Worm (Caenorhabditis elegans) whole organism, L1 larva: ENCODE measurements around the gene vps-24.

Experiments
- C04F5.9 ChIP-seq: sonication (generic microtip); optimal IDR thresholded peaks from 2 replicates; lab custom pipeline; 2016; ENCODE audit warnings: missing genetic modification characterization, missing compliant biosample characterization
- C16A3.4 ChIP-seq: fragments of 150-350 bp; optimal IDR thresholded peaks from 2 replicates; lab custom pipeline; 2014; ENCODE audit warnings: missing biosample characterization, missing genetic modification characterization
- F16B12.6 ChIP-seq: fragments of 150-350 bp; optimal IDR thresholded peaks from 2 replicates; lab custom pipeline; 2014; ENCODE audit warnings: missing biosample characterization, missing genetic modification characterization
- Y116A8C.19 ChIP-seq: sonication (generic microtip); optimal IDR thresholded peaks from 2 replicates; lab custom pipeline; 2016; ENCODE audit warnings: missing compliant biosample characterization, missing genetic modification characterization, borderline replicate concordance
- ama-1 ChIP-seq: fragments of 150-350 bp; optimal IDR thresholded peaks from 2 replicates; lab custom pipeline; 2014
- blmp-1 ChIP-seq: fragments of 150-350 bp; optimal IDR thresholded peaks from 2 replicates; lab custom pipeline; 2014; ENCODE audit warnings: missing biosample characterization, missing genetic modification characterization
- ceh-63 ChIP-seq: fragments of 200-800 bp; sonication (Bioruptor generic); optimal IDR thresholded peaks from 2 replicates; lab custom pipeline; 2018; ENCODE audit warnings: mild to moderate bottlenecking, missing genetic modification characterization, missing compliant biosample characterization
- ceh-8 ChIP-seq: fragments of 200-800 bp; sonication (Bioruptor generic); optimal IDR thresholded peaks from 2 replicates; lab custom pipeline; 2018; ENCODE audit warnings: mild to moderate bottlenecking, missing genetic modification characterization, moderate library complexity, missing compliant biosample characterization
- ceh-82 ChIP-seq, 3 experiments: fragments of 150-350 bp in 1 of 3; sonication (generic microtip) in 2 of 3; optimal IDR thresholded peaks; 2 replicates each; lab custom pipeline; 2014 to 2017; ENCODE audit warnings: missing biosample characterization in 3 of 3, missing genetic modification characterization in 3 of 3
- ceh-90 ChIP-seq: sonication (generic microtip); optimal IDR thresholded peaks from 2 replicates; lab custom pipeline; 2016; ENCODE audit warnings: missing genetic modification characterization, missing compliant biosample characterization
- dpl-1 ChIP-seq, 3 experiments: fragments of 150-350 bp in 2 of 3; sonication (generic microtip) in 1 of 3; optimal IDR thresholded peaks; 2 replicates each; lab custom pipeline; 2014 to 2017; ENCODE audit warnings: missing biosample characterization in 3 of 3, missing genetic modification characterization in 3 of 3, missing genetic modification reagents in 3 of 3
- dsc-1 ChIP-seq: sonication (generic microtip); optimal IDR thresholded peaks from 2 replicates; lab custom pipeline; 2016; ENCODE audit warnings: mild to moderate bottlenecking, missing genetic modification characterization, missing compliant biosample characterization
- elt-3 ChIP-seq, 6 experiments: fragments of 150-350 bp in 1 of 6; sonication (generic microtip); optimal IDR thresholded peaks; 2 replicates each; lab custom pipeline; 2017 to 2018; ENCODE audit warnings: missing biosample characterization in 6 of 6, missing genetic modification characterization in 6 of 6, inconsistent platforms in 1 of 6
- ets-5 ChIP-seq: fragments of 200-800 bp; sonication (Bioruptor generic); IDR thresholded peaks from 2 replicates; pipeline ENCODE4 v1.3.6; 2022; ENCODE audit warnings: missing genetic modification characterization, missing compliant biosample characterization
- fkh-10 ChIP-seq: sonication (generic microtip); optimal IDR thresholded peaks from 2 replicates; lab custom pipeline; 2017; ENCODE audit warnings: missing biosample characterization, missing genetic modification reagents, missing genetic modification characterization
- fkh-4 ChIP-seq: sonication (generic microtip); optimal IDR thresholded peaks from 2 replicates; lab custom pipeline; 2016; ENCODE audit warnings: missing compliant biosample characterization, missing genetic modification characterization, borderline replicate concordance
- fkh-8 ChIP-seq: sonication (generic microtip); optimal IDR thresholded peaks from 2 replicates; lab custom pipeline; 2016; ENCODE audit warnings: mild to moderate bottlenecking, missing genetic modification characterization, missing compliant biosample characterization
- fos-1 ChIP-seq: fragments of 150-350 bp; optimal IDR thresholded peaks from 2 replicates; lab custom pipeline; 2014; ENCODE audit warnings: missing biosample characterization, missing genetic modification characterization
- grh-1 ChIP-seq: fragments of 200-800 bp; sonication (Bioruptor generic); IDR thresholded peaks from 2 replicates; pipeline ENCODE4 v1.3.6; 2022; ENCODE audit warnings: missing genetic modification reagents, missing genetic modification characterization, missing compliant biosample characterization
- hlh-17 ChIP-seq: fragments of 200-800 bp; sonication (Bioruptor generic); optimal IDR thresholded peaks from 2 replicates; lab custom pipeline; 2018; ENCODE audit warnings: missing genetic modification characterization, mild to moderate bottlenecking, missing compliant biosample characterization, moderate library complexity, borderline replicate concordance
- hpl-2 ChIP-seq: fragments of 150-350 bp; optimal IDR thresholded peaks from 2 replicates; lab custom pipeline; 2014; ENCODE audit warnings: missing biosample characterization, missing genetic modification reagents, missing genetic modification characterization
- irx-1 ChIP-seq: sonication (generic microtip); optimal IDR thresholded peaks from 2 replicates; lab custom pipeline; 2016; ENCODE audit warnings: missing genetic modification characterization, missing compliant biosample characterization
- isw-1 ChIP-seq: fragments of 200-800 bp; sonication (Bioruptor generic); IDR thresholded peaks from 2 replicates; pipeline ENCODE4 v1.3.6; 2022; ENCODE audit warnings: missing genetic modification characterization, missing compliant biosample characterization
- jun-1 ChIP-seq: fragments of 150-350 bp; optimal IDR thresholded peaks from 2 replicates; lab custom pipeline; 2014; ENCODE audit warnings: missing biosample characterization, missing genetic modification reagents, missing genetic modification characterization
- lin-39 ChIP-seq: fragments of 150-350 bp; optimal IDR thresholded peaks from 2 replicates; lab custom pipeline; 2014; ENCODE audit warnings: missing biosample characterization, missing genetic modification reagents, missing genetic modification characterization
- lsy-2 ChIP-seq, 2 experiments: fragments of 150-350 bp; optimal IDR thresholded peaks; 2 replicates each; lab custom pipeline; 2014; ENCODE audit warnings: missing biosample characterization in 2 of 2, missing genetic modification characterization in 2 of 2
- mab-9 ChIP-seq: fragments of 200-800 bp; sonication (Bioruptor generic); IDR thresholded peaks from 2 replicates; pipeline ENCODE4 v1.3.6; 2022; ENCODE audit warnings: missing genetic modification reagents, missing genetic modification characterization, missing compliant biosample characterization
- mdl-1 ChIP-seq, 2 experiments: fragments of 150-350 bp; optimal IDR thresholded peaks; 2 replicates each; lab custom pipeline; 2014 to 2017; ENCODE audit warnings: missing biosample characterization in 2 of 2, missing genetic modification characterization in 2 of 2, inconsistent platforms in 1 of 2
- mef-2 ChIP-seq: fragments of 150-350 bp; optimal IDR thresholded peaks from 2 replicates; lab custom pipeline; 2014; ENCODE audit warnings: missing biosample characterization, missing genetic modification characterization
- mep-1 ChIP-seq: fragments of 150-350 bp; optimal IDR thresholded peaks from 2 replicates; lab custom pipeline; 2014; ENCODE audit warnings: missing biosample characterization, missing genetic modification characterization
- nhr-19 ChIP-seq: fragments of 200-800 bp; sonication (Bioruptor generic); conservative IDR thresholded peaks from 2 replicates; pipeline ENCODE4 v1.3.6; 2022; ENCODE audit warnings: missing genetic modification characterization, missing compliant biosample characterization
- nhr-20 ChIP-seq: sonication (generic microtip); optimal IDR thresholded peaks from 2 replicates; lab custom pipeline; 2016; ENCODE audit warnings: mild to moderate bottlenecking, missing genetic modification characterization, missing compliant biosample characterization
- nhr-28 ChIP-seq: fragments of 150-350 bp; optimal IDR thresholded peaks from 2 replicates; lab custom pipeline; 2014; ENCODE audit warnings: missing biosample characterization, missing genetic modification characterization
- nhr-47 ChIP-seq: sonication (generic microtip); optimal IDR thresholded peaks from 2 replicates; lab custom pipeline; 2016; ENCODE audit warnings: mild to moderate bottlenecking, missing genetic modification characterization, moderate library complexity, missing compliant biosample characterization
- nhr-71 ChIP-seq: sonication (generic microtip); optimal IDR thresholded peaks from 2 replicates; lab custom pipeline; 2016; ENCODE audit warnings: mild to moderate bottlenecking, missing genetic modification characterization, moderate library complexity, missing compliant biosample characterization
- nhr-77 ChIP-seq: fragments of 150-350 bp; optimal IDR thresholded peaks from 2 replicates; lab custom pipeline; 2014; ENCODE audit warnings: missing biosample characterization, missing genetic modification characterization
- nhr-85 ChIP-seq: sonication (generic microtip); peaks from one replicate; lab custom pipeline; 2016; ENCODE audit warnings: missing genetic modification characterization, inconsistent platforms, missing compliant biosample characterization
- nhr-90 ChIP-seq: sonication (generic microtip); optimal IDR thresholded peaks from 2 replicates; lab custom pipeline; 2016; ENCODE audit warnings: mild to moderate bottlenecking, missing genetic modification characterization, missing compliant biosample characterization; ENCODE audit not compliant: poor library complexity
- pqm-1 ChIP-seq: sonication (generic microtip); optimal IDR thresholded peaks from 3 replicates; lab custom pipeline; 2017; ENCODE audit warnings: missing biosample characterization, missing genetic modification characterization
- skn-1 ChIP-seq: fragments of 150-350 bp; optimal IDR thresholded peaks from 2 replicates; lab custom pipeline; 2014; ENCODE audit warnings: missing biosample characterization, missing genetic modification characterization
- sptf-1 ChIP-seq: fragments of 150-350 bp; optimal IDR thresholded peaks from 2 replicates; lab custom pipeline; 2014; ENCODE audit warnings: missing biosample characterization, missing genetic modification characterization
- swsn-7 ChIP-seq: sonication (generic microtip); optimal IDR thresholded peaks from 2 replicates; lab custom pipeline; 2016; ENCODE audit warnings: missing genetic modification characterization, missing compliant biosample characterization
- unc-62 ChIP-seq: fragments of 150-350 bp; optimal IDR thresholded peaks from 2 replicates; lab custom pipeline; 2014; ENCODE audit warnings: missing biosample characterization, missing genetic modification reagents, missing genetic modification characterization
- unc-86 ChIP-seq: sonication (generic microtip); optimal IDR thresholded peaks from 2 replicates; lab custom pipeline; 2016; ENCODE audit warnings: missing genetic modification characterization, missing compliant biosample characterization
- unc-98 ChIP-seq: fragments of 200-800 bp; sonication (Bioruptor generic); IDR thresholded peaks from 2 replicates; pipeline ENCODE4 v1.3.6; 2022; ENCODE audit warnings: missing genetic modification characterization, missing compliant biosample characterization
- xbp-1 ChIP-seq: sonication (generic microtip); optimal IDR thresholded peaks from 2 replicates; lab custom pipeline; 2016; ENCODE audit warnings: missing genetic modification characterization, missing compliant biosample characterization
- ztf-11 ChIP-seq, 2 experiments: sonication (generic microtip); optimal IDR thresholded peaks; 2 replicates each; lab custom pipeline; 2016 to 2017; ENCODE audit warnings: missing genetic modification characterization in 2 of 2, missing biosample characterization in 1 of 2, missing compliant biosample characterization in 1 of 2
- ztf-4 ChIP-seq: fragments of 150-350 bp; optimal IDR thresholded peaks from 2 replicates; lab custom pipeline; 2014; ENCODE audit warnings: missing biosample characterization, missing genetic modification characterization

Gene vps-24

ce11 chrII:5016144-5016543 lies 22.3 kb downstream of the vps-24 start:
- no peak for TF ChIP-seq elt-3 (tag; optimal IDR thresholded peaks at IDR 0.05; lab: Kevin White, UChicago)
- no peak for TF ChIP-seq grh-1 (GFP tag; lab: Robert Waterston, UW)
- TF ChIP-seq nhr-85 (tag; lab: Kevin White, UChicago): no peak
- TF ChIP-seq nhr-77 (tag; lab: Kevin White, UChicago): no peak
- no peak for TF ChIP-seq nhr-71 (tag; lab: Kevin White, UChicago)
- no peak for TF ChIP-seq ets-5 (GFP tag; lab: Robert Waterston, UW)
- TF ChIP-seq dsc-1 (tag; lab: Kevin White, UChicago): no peak
- TF ChIP-seq ama-1 (lab: Kevin White, UChicago): no peak
- no peak for TF ChIP-seq jun-1
- TF ChIP-seq unc-62 (GFP tag; lab: Kevin White, UChicago): no peak
- TF ChIP-seq unc-98 (GFP tag; lab: Robert Waterston, UW): no peak
- TF ChIP-seq mdl-1 (tag; optimal IDR thresholded peaks at IDR 0.05; lab: Kevin White, UChicago): no peak
- no peak for TF ChIP-seq sptf-1 (tag; lab: Kevin White, UChicago)
- TF ChIP-seq fkh-8 (tag; lab: Kevin White, UChicago): no peak
- no peak for TF ChIP-seq hlh-17 (GFP tag; lab: Kevin White, UChicago)
- no peak for TF ChIP-seq ztf-4

- peak; percentile 27 for TF ChIP-seq mep-1 (tag; lab: Kevin White, UChicago)
- TF ChIP-seq nhr-19 (GFP tag; lab: Robert Waterston, UW): peak; percentile 40
- no peak for TF ChIP-seq fkh-4
- peak; percentile 69 for TF ChIP-seq fkh-8 (tag; lab: Kevin White, UChicago)
- peak; percentile 35 for TF ChIP-seq nhr-90
- peak; percentile 20 for TF ChIP-seq ceh-8 (GFP tag; lab: Kevin White, UChicago)
- peak; percentile 14 for TF ChIP-seq fos-1 (tag; lab: Kevin White, UChicago)
- TF ChIP-seq isw-1 (GFP tag; lab: Robert Waterston, UW): peak; percentile 61
- TF ChIP-seq nhr-28 (tag; lab: Kevin White, UChicago): no peak
- peak; percentile 75 for TF ChIP-seq unc-86 (tag; lab: Kevin White, UChicago)
- TF ChIP-seq jun-1: peak; percentile 64
- no peak for TF ChIP-seq Y116A8C.19
- peak; percentile 20 for TF ChIP-seq blmp-1 (tag; lab: Kevin White, UChicago)
- peak; percentile 8 for TF ChIP-seq fkh-10 (GFP tag; lab: Kevin White, UChicago)
- TF ChIP-seq mef-2: no peak
- peak; percentile 67 for TF ChIP-seq nhr-47 (tag; lab: Kevin White, UChicago)
- TF ChIP-seq hpl-2 (GFP tag; lab: Kevin White, UChicago): no peak
- peak; percentile 69 for TF ChIP-seq swsn-7 (tag; lab: Kevin White, UChicago)
- TF ChIP-seq lin-39 (tag; lab: Kevin White, UChicago): no peak
- peak in 1 of 2 experiments; percentile 56 for TF ChIP-seq mdl-1 (tag; optimal IDR thresholded peaks at IDR 0.05; lab: Kevin White, UChicago)
- TF ChIP-seq nhr-20 (tag; lab: Kevin White, UChicago): peak; percentile 58
- TF ChIP-seq ceh-90 (tag; lab: Kevin White, UChicago): no peak
- peak; percentile 38 for TF ChIP-seq xbp-1
- no peak for TF ChIP-seq pqm-1 (tag; lab: Kevin White, UChicago)
- TF ChIP-seq irx-1 (tag; lab: Kevin White, UChicago): peak; percentile 49
- peak; percentile 19 for TF ChIP-seq ama-1 (lab: Kevin White, UChicago)
- peak; percentile 67 to 76 for TF ChIP-seq lsy-2 (tag; optimal IDR thresholded peaks at IDR 0.05; lab: Kevin White, UChicago)
- peak; percentile 22 to 48 (median 45) for TF ChIP-seq dpl-1 (GFP tag; optimal IDR thresholded peaks at IDR 0.05; lab: Kevin White, UChicago)
- TF ChIP-seq ceh-82 (tag; optimal IDR thresholded peaks at IDR 0.05; lab: Kevin White, UChicago): peak; percentile 51 to 68 (median 61)
- TF ChIP-seq nhr-71 (tag; lab: Kevin White, UChicago): peak; percentile 81
- TF ChIP-seq skn-1 (tag; lab: Kevin White, UChicago): peak; percentile 65
- peak; percentile 35 for TF ChIP-seq dsc-1 (tag; lab: Kevin White, UChicago)
- TF ChIP-seq unc-62 (GFP tag; lab: Kevin White, UChicago): no peak
- peak; percentile 11 for TF ChIP-seq C16A3.4
- TF ChIP-seq ztf-4: peak; percentile 16
- no peak for TF ChIP-seq ceh-63 (GFP tag; lab: Kevin White, UChicago)
- peak; percentile 22 for TF ChIP-seq F16B12.6 (tag; lab: Kevin White, UChicago)
- peak; percentile 18; the same call in 1 of the 2 replicates for TF ChIP-seq mab-9 (GFP tag; lab: Robert Waterston, UW)
- TF ChIP-seq C04F5.9: no peak
- peak in 2 of 6 experiments; percentile 9 to 53 for TF ChIP-seq elt-3 (tag; optimal IDR thresholded peaks at IDR 0.05; lab: Kevin White, UChicago)
- peak; percentile 16 for TF ChIP-seq nhr-77 (tag; lab: Kevin White, UChicago)
- TF ChIP-seq nhr-85 (tag; lab: Kevin White, UChicago): peak; percentile 86
- peak in 1 of 2 experiments; percentile 12 for TF ChIP-seq ztf-11 (tag; optimal IDR thresholded peaks at IDR 0.05; lab: Kevin White, UChicago)
Observed at ce11 chrII:5016977-5017585, 23.3 kb downstream of the vps-24 start.
